Worm (Caenorhabditis elegans) whole organism, L4/young adult: ENCODE results near the gene srj-40.

ENCODE experiments used
- dao-5 ChIP-seq: sonication (generic microtip); optimal IDR thresholded peaks from 2 replicates; lab custom pipeline; 2016; ENCODE audit warnings: missing genotype, missing genetic modification characterization, moderate library complexity, missing compliant biosample characterization
- him-1 ChIP-seq: sonication (generic microtip); optimal IDR thresholded peaks from 2 replicates; lab custom pipeline; 2016; ENCODE audit warnings: missing genotype, missing genetic modification reagents, missing genetic modification characterization, missing compliant biosample characterization

DNA sequence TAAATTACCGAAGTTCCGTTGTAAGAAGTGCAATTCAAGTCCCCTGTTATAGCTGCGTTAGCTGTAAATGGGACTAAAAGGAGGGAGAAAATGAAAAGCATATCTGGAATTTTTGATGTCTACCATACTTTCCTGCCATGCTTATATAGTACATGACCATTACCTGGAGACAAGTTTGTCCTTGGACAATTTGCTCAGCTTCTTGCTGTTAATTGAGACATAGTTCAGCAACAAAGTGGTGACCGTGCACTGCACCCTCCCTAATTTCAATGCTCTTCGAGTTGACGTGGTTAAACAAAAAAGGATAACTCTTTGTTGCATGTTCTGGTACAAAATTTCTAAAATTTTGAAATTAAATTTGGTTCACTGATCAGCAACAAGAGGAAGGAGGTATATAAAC lies 25.8 kb downstream of the srj-40 start, which contains the start of gene T05B4.13:
- TF ChIP-seq him-1 (no peak), dao-5 (tag; lab: Kevin White, UChicago) (no peak)
